Worm (Caenorhabditis elegans) whole organism, L4/young adult: ENCODE data around the gene B0303.7.

ENCODE experiments used
- W03F9.2 ChIP-seq: fragments of 150-350 bp; optimal IDR thresholded peaks from 2 replicates; lab custom pipeline; 2014; ENCODE audit warnings: missing biosample characterization, missing genetic modification characterization
- dao-5 ChIP-seq: sonication (generic microtip); optimal IDR thresholded peaks from 2 replicates; lab custom pipeline; 2016; ENCODE audit warnings: missing genotype, missing genetic modification characterization, moderate library complexity, missing compliant biosample characterization
- him-1 ChIP-seq: sonication (generic microtip); optimal IDR thresholded peaks from 2 replicates; lab custom pipeline; 2016; ENCODE audit warnings: missing genotype, missing genetic modification reagents, missing genetic modification characterization, missing compliant biosample characterization

DNA sequence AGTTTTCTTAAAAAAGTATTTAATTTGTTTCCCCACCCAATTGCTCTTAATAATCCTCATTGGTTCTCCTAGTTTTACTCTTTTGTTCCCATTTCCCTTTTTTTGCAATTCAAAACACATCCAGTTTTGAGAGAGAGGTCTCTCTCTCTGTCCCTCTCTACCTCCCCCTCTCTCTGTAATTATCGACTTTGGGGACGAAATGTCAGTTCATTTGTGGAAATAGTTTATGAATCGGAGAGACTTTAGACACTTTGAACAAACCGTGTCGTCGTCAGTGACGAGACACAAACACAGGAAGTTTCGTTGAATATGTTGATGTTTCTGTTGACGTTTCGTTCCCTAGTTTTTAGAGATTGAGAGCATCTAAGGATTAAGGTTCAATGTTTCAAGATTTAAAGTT lies 30.3 kb upstream of the B0303.7 start:
- TF ChIP-seq him-1 (tag; lab: Kevin White, UChicago) (no peak), dao-5 (no peak), W03F9.2 (tag; lab: Kevin White, UChicago) (no peak)
